Fruit fly (Drosophila melanogaster): ENCODE data around the gene CG9953.

CG9953 gene

DNA sequence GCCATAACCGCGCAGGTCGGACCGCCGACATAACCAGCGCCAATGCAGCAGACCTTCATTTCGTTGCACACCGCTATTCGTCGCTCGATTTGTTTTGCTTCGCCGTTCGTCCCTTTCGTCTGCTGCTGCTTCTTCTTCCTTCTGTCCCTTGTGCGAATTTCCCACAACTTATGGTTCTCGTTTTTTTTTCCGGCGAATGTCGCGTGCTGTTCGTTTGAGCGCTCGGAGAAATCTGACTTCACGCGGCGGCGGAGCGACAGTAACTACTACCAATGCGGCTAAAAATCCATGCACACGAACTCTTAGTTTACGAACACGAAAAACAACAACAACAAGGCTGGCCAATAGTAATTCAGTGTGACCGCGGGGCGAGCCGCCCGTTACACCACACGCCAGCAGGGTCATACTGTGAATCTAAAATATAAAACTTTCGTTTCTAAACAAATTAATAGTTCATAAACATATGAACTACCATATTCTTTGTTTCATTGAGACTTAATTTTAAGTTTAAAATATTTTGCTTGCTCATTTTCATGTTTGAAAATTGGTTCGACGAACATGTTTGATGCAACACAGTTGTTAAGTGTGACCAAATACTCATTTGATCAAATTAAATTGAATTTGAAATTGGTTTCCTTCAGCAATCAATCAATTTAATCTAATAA is 4.8 kb upstream of the CG9953 start, which contains the start of gene sgl:
TSS of gene sgl (minus strand) at position 271 of the 665 bp plus-strand sequence.
- TF ChIP-seq CG4496 (GFP tag; IDR thresholded peaks at IDR 0.05) (peak; percentile 87), rn (GFP tag; IDR thresholded peaks at IDR 0.05) (no peak), CG10348 (GFP tag; IDR thresholded peaks at IDR 0.05) (no peak), Snoo (tag; optimal IDR thresholded peaks at IDR 0.05) (peak; percentile 51), CG8301 (tag; optimal IDR thresholded peaks at IDR 0.05) (peak; percentile 28), CG9948 (tag; optimal IDR thresholded peaks at IDR 0.05) (no peak), D1 (tag; optimal IDR thresholded peaks at IDR 0.05) (no peak), CG13204 (GFP tag; optimal IDR thresholded peaks at IDR 0.05) (no peak), EcR (GFP tag; optimal IDR thresholded peaks at IDR 0.05) (peak; percentile 33), CG15710 (tag; optimal IDR thresholded peaks at IDR 0.05) (peak; percentile 39), Pif1B (GFP tag; optimal IDR thresholded peaks at IDR 0.05) (peak; percentile 56), CG8159 (tag; optimal IDR thresholded peaks at IDR 0.05) (peak; percentile 49), CG17806 (tag; optimal IDR thresholded peaks at IDR 0.05) (peak; percentile 26), Pif1A (GFP tag; optimal IDR thresholded peaks at IDR 0.05) (peak; percentile 26), CG32121 (GFP tag; IDR thresholded peaks at IDR 0.05) (peak; percentile 78), CG14655 (GFP tag; optimal IDR thresholded peaks at IDR 0.05) (no peak), gl (tag; optimal IDR thresholded peaks at IDR 0.05) (peak; percentile 38), Ets98B (GFP tag; IDR thresholded peaks at IDR 0.05) (peak; percentile 64), fd96Ca (GFP tag; IDR thresholded peaks at IDR 0.05) (peak; percentile 75), CG12605 (GFP tag; IDR thresholded peaks at IDR 0.05) (peak; percentile 76), CG34367 (tag; optimal IDR thresholded peaks at IDR 0.05) (no peak)

DNA sequence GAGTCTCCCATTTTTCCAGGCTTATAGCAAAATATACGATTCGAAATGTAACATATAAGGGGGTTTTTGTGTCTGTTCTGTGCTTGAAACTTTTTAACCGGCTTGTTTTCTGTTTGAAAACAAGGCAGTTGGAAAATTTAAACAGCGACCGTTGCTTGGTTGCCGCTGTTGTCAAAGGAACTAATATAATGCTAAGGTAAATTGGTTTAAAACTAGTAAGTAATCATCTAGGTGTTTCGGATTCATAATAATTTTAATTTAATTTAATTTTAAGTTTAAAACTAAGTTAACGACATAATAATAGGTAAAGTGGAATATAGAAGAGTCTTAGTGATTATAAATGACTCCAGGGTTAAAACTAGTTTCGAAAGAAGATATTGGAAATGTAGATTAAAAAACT is 1.7 kb upstream of the CG9953 start, which contains the start of gene CG10064:
TSS of gene CG10064 (minus strand) at position 101 of the 400 bp plus-strand sequence.
- TF ChIP-seq Ets98B (GFP tag; IDR thresholded peaks at IDR 0.05) (no peak), CG32121 (GFP tag; IDR thresholded peaks at IDR 0.05) (no peak)

DNA sequence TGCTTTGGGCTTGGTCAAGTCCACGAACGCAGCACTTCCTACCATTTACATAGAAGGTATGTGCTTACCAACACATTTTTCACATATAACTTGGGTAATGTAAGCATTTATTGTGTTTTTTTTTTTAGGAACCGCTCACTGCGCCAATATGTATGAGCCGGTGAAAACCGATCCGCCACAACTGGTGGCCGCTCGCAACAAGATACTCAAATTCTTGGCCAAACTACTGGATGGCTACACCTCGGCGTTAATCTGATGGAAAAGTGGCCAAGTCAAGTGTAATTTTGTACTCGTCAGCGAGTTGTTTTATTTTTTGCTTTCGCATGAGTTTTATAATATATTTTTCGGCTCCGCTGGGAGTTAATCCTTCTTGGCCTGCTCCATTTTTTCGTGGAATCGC is 1.8 kb downstream of the CG9953 start:
- TF ChIP-seq CG13204 (GFP tag; optimal IDR thresholded peaks at IDR 0.05) (no peak), rn (GFP tag; IDR thresholded peaks at IDR 0.05) (no peak)

DNA sequence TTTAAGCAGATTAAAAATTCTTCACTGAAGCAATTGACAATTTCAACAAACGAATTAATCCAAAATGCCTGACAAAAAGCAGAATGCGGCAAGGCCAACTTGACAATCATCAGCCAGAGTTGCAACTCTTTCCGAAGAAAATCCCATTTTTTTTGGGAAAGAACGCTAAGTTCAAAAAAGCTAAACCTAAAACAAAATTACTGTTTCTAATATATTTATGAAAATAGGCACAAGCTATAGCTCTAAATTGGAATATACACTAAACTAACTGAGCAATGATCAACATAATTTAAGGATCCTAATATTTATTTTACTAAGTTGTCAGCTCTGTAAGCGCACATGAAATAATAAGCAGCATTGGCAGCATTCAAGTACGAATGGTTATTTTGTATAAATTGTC is 2.9 kb downstream of the CG9953 start, which contains the start of gene CG10063:
TSS of gene CG10063 (minus strand) at position 101 of the 400 bp plus-strand sequence.
- no peak for TF ChIP-seq rn (GFP tag; IDR thresholded peaks at IDR 0.05)
- no peak for TF ChIP-seq fd96Ca (GFP tag; IDR thresholded peaks at IDR 0.05)
- TF ChIP-seq D1 (tag; optimal IDR thresholded peaks at IDR 0.05) = no peak
- TF ChIP-seq CG14655 (GFP tag; optimal IDR thresholded peaks at IDR 0.05) = no peak
- TF ChIP-seq Snoo (tag; optimal IDR thresholded peaks at IDR 0.05) = no peak
- TF ChIP-seq Pif1A (GFP tag; optimal IDR thresholded peaks at IDR 0.05) = no peak
- no peak for TF ChIP-seq CG13204 (GFP tag; optimal IDR thresholded peaks at IDR 0.05)
- no peak for TF ChIP-seq CG17806 (tag; optimal IDR thresholded peaks at IDR 0.05)
- TF ChIP-seq CG10348 (GFP tag; IDR thresholded peaks at IDR 0.05) = no peak
- no peak for TF ChIP-seq gl (tag; optimal IDR thresholded peaks at IDR 0.05)
- TF ChIP-seq CG9948 (tag; optimal IDR thresholded peaks at IDR 0.05) = no peak
- no peak for TF ChIP-seq CG4496 (GFP tag; IDR thresholded peaks at IDR 0.05)
- no peak for TF ChIP-seq Ets98B (GFP tag; IDR thresholded peaks at IDR 0.05)
- no peak for TF ChIP-seq EcR (GFP tag; optimal IDR thresholded peaks at IDR 0.05)
- no peak for TF ChIP-seq CG8159 (tag; optimal IDR thresholded peaks at IDR 0.05)
- no peak for TF ChIP-seq Pif1B (GFP tag; optimal IDR thresholded peaks at IDR 0.05)
- no peak for TF ChIP-seq CG15710 (tag; optimal IDR thresholded peaks at IDR 0.05)
- no peak for TF ChIP-seq CG32121 (GFP tag; IDR thresholded peaks at IDR 0.05)

DNA sequence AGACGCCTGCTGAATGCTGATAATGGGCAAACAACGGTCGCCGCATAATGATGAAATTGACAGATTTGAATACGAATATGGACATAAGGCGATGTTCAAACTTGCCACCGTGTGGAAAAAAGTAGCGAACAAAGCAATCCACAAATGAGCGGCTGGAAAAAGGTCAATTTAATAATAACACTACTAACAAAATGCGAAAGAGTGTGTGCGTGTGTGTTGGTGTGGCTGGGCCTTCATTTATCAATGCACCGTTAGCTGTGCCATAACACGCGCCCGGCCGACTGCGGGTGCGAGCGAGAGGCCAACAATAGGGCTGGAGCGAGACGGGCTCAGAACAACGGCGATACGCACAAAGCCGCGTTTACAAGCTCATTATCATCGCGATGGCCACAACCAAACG is 6.4 kb downstream of the CG9953 start:
- no peak for TF ChIP-seq CG32121 (GFP tag; IDR thresholded peaks at IDR 0.05)
- TF ChIP-seq CG17806 (tag; optimal IDR thresholded peaks at IDR 0.05) = no peak
- TF ChIP-seq CG12605 (GFP tag; IDR thresholded peaks at IDR 0.05) = no peak
- TF ChIP-seq Pif1A (GFP tag; optimal IDR thresholded peaks at IDR 0.05) = no peak
- no peak for TF ChIP-seq EcR (GFP tag; optimal IDR thresholded peaks at IDR 0.05)
- no peak for TF ChIP-seq CG8301 (tag; optimal IDR thresholded peaks at IDR 0.05)
- TF ChIP-seq CG13204 (GFP tag; optimal IDR thresholded peaks at IDR 0.05) = no peak

DNA sequence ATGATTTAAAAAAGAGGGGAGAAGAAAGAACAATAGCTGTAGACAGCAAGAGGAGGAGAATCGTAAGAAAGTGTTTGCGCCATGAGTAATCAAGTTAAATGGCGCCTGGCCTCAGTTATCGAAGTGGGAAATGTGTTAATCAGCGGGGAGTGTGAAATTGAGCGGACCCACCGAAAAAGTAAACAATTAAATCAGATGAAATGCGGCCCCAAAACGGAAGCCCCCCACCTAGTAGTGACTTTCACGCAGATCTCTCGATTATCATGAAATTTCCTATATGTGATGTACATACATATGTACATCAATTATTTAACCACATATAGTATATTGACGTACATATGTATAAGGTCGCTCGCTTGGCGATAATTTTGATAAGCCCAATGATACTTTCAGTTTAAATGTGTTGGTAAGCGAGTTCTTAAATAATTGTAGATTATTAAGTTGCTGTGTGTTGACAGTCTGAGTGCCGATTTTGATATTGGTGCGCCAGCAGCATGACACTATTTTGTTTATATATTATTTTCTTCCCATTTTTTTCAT is 7.2 kb downstream of the CG9953 start:
- TF ChIP-seq fd96Ca (GFP tag; IDR thresholded peaks at IDR 0.05) = no peak
- no peak for TF ChIP-seq CG14655 (GFP tag; optimal IDR thresholded peaks at IDR 0.05)
- TF ChIP-seq CG9948 (tag; optimal IDR thresholded peaks at IDR 0.05) = no peak
- TF ChIP-seq rn (GFP tag; IDR thresholded peaks at IDR 0.05) = no peak
- no peak for TF ChIP-seq D1 (tag; optimal IDR thresholded peaks at IDR 0.05)
- TF ChIP-seq gl (tag; optimal IDR thresholded peaks at IDR 0.05) = no peak
- no peak for TF ChIP-seq Snoo (tag; optimal IDR thresholded peaks at IDR 0.05)
- TF ChIP-seq CG10348 (GFP tag; IDR thresholded peaks at IDR 0.05) = no peak
- no peak for TF ChIP-seq CG4496 (GFP tag; IDR thresholded peaks at IDR 0.05)
- TF ChIP-seq CG13204 (GFP tag; optimal IDR thresholded peaks at IDR 0.05) = no peak
- no peak for TF ChIP-seq CG15710 (tag; optimal IDR thresholded peaks at IDR 0.05)

All from whole organism, pupa.